Worm (Caenorhabditis elegans) whole organism, dauer: ENCODE data around the gene F10B5.3.

Experiments
- unc-62 ChIP-seq: sonication (generic microtip); optimal IDR thresholded peaks from 2 replicates; lab custom pipeline; 2017; ENCODE audit warnings: missing biosample characterization, missing genetic modification reagents, missing genetic modification characterization

The F10B5.3 gene

DNA sequence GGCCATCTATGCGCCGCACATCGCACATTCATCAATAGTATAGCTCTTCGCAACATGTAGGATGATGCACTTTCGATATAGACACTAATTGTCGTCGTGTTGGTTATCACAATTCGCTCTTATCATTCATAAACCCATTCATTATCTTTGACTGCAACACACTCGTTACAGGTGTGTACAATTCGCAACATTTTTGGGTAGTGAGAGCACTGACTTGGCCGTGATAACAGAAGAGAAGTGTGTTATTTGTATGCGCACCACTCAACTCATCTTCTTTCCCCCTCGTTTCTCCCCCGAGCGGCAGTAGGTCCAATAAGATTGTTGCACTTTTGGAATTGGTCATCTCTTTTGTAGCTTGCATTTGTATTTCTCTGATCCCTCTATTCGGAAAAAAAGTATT lies 22.5 kb downstream of the F10B5.3 start:
- no peak for TF ChIP-seq unc-62 (GFP tag; lab: Kevin White, UChicago)

DNA sequence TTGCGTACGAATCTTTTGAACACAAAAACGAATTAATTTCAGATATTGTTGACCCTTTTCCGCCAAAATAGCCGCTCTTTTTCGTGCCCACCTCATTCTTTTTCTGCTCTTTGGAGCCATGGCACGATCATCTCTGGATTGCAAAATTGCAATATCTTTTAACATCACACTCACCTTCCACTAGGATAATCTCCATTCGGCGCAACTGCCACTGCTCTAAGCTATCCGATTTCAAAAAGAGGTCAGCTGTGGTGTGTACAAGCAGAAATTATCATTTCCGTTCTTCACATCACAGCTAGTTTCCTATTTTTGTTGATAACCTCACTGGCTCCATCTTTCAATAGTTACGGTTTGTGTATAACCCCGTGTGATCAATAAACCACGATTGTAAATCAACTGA lies 23.2 kb downstream of the F10B5.3 start:
- TF ChIP-seq unc-62 (GFP tag; lab: Kevin White, UChicago) = no peak

- no peak for TF ChIP-seq unc-62 (GFP tag; lab: Kevin White, UChicago)
These were observed 23.7 kb downstream of the F10B5.3 start for ce11 chrII:8126132-8126531.

DNA sequence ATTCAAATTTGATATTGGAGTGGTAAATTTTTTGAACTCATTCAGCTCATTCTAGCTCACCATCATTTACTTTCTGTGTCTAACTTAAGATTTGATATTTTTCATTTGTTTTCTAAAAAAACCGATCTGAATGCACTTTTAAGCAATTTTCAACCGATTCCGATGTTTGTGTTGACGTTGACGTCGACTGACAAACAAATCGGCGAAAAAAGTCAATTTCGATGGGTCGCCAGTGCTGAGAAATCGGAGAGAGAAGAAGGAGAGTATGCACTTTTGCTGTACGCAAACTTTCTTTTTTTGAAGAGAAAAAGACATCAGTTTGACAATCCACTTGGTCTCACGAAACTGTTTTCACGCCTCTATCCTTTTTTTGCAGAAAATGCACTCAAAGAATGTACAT lies 24.4 kb downstream of the F10B5.3 start:
- TF ChIP-seq unc-62 (GFP tag; lab: Kevin White, UChicago) = no peak

DNA sequence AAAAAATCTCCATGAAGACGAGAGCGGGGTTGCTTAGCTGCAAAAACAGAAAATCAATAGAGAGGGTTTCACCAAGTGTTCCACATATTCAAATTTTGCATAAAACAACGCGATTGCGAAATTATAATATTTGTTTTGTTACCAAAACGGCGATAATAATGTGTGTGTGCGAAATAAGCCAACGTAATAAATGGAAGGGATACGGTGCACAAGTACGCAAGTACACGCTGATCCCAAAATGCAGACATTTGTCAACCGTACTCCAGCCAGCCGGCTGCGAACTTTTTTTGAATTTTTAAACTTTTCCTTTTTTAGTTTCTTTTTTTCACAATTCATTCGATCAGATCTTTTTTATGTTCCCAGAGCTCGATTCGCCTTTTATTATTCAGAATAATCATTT lies 25.0 kb downstream of the F10B5.3 start, which contains the start of gene ire-1:
ire-1 (minus strand) TSS at position 44 of the 400 bp plus-strand sequence.
- TF ChIP-seq unc-62 (GFP tag; lab: Kevin White, UChicago) = no peak

DNA sequence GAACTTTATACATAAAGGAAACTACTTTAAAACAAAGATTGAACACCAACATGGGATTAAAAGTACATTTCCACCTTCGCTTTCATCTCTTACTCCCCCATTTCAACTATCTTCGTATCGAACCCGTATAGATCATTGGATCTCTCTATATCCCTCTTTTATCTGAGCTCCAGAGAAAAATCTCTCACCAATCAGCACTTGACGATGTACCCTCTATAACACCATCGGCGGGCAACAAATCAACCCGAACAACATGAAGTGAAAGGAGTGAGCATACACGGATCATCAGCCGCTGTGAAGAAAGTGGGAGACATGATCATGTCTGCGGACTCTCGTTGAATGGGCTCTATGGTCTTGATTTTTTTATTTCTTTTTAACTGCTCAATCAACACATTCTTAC lies 32.4 kb downstream of the F10B5.3 start:
- no peak for TF ChIP-seq unc-62 (GFP tag; lab: Kevin White, UChicago)

- TF ChIP-seq unc-62 (GFP tag; lab: Kevin White, UChicago) = no peak
These were observed 33.7 kb downstream of the F10B5.3 start, which contains the start of gene unc-105 for ce11 chrII:8116159-8116558. unc-105 (plus strand) TSS chrII:8116459.

DNA sequence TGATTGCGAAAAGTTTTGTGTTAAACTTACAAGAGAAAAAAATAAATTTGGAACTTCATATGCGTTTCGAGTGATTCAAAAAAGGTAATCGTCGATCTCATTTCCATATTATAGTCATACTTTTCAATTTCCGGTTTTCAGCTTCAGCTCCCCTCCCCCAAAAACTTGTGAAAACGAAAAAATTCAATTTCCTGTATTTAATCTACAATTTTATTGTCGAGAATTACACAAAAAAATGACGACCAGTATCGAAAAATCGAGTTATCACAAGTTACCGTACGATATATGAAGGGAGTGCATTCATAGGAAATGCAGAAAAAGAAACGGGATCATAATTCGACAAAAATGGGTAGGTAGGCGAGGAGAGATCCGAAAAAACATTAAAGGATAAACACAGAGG lies 37.8 kb downstream of the F10B5.3 start, which contains the start of gene lron-4:
lron-4 (minus strand) TSS at position 101 of the 400 bp plus-strand sequence.
- TF ChIP-seq unc-62 (GFP tag; lab: Kevin White, UChicago) = no peak

ce11 chrII:8106921-8107695 lies 42.7 kb downstream of the F10B5.3 start, which contains the start of the genes chst-1 and C41C4.9:
chst-1 (minus strand) TSS chrII:8106971.
C41C4.9 (plus strand) TSS chrII:8107645.
- TF ChIP-seq unc-62 (GFP tag; lab: Kevin White, UChicago) = no peak

- TF ChIP-seq unc-62 (GFP tag; lab: Kevin White, UChicago) = no peak
These were observed 44.8 kb downstream of the F10B5.3 start, which contains the start of gene sfxn-5 for ce11 chrII:8104998-8105397. sfxn-5 (minus strand) TSS chrII:8105052.

ce11 chrII:8102041-8102440 lies 47.8 kb downstream of the F10B5.3 start, which contains the start of gene sre-2:
sre-2 (minus strand) TSS chrII:8102141.
- TF ChIP-seq unc-62 (GFP tag; lab: Kevin White, UChicago) = no peak

DNA sequence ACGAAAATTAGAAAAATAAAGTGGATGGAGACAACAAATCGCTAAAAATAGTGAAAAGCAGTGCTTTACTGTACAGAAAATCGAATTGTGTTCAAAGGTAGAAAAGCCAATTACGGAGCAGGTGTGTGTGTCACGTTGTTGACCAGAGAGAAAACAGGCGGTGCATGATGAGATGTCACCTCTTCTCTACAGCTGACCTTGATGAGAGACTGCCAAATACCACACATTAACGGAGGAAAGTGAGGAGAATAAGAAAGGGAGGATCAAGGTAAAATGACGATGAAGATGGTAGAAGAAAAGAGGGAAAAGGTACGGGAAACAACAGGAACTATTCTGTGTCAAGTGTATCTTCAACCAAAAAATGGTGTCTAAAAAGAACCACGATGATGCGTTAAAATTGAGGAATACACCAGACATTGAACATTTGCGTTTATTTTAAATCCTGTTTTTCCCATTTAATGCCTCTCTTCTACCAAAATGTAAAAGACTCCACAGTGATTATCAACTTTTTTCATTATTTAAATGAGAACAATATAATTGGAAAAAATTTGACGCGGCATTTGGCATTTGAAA lies 50.5 kb downstream of the F10B5.3 start:
- no peak for TF ChIP-seq unc-62 (GFP tag; lab: Kevin White, UChicago)
